Fruit fly (Drosophila melanogaster): Measurements from ENCODE around the gene CG43725.

CG43725 gene

dm6 chr2L:11123499-11123898, 48.2 kb downstream of the CG43725 start, which contains the start of the genes Csl4 and Nup160 (continued):
- TF ChIP-seq CG8319 (GFP tag; optimal IDR thresholded peaks at IDR 0.05) (peak; percentile 67), lz (GFP tag; optimal IDR thresholded peaks at IDR 0.05) (peak; percentile 86), CG6792 (GFP tag; optimal IDR thresholded peaks at IDR 0.05) (peak; percentile 70), CG34406 (GFP tag; optimal IDR thresholded peaks at IDR 0.05) (peak; percentile 72), Sox14 (GFP tag; optimal IDR thresholded peaks at IDR 0.05) (no peak), CG9139 (GFP tag; optimal IDR thresholded peaks at IDR 0.05) (no peak), Sox102F (GFP tag; optimal IDR thresholded peaks at IDR 0.05) (no peak), CG8119 (GFP tag; IDR thresholded peaks at IDR 0.05) (no peak), Eip93F (GFP tag; optimal IDR thresholded peaks at IDR 0.05) (peak; percentile 31), Blimp-1 (GFP tag; optimal IDR thresholded peaks at IDR 0.05) (no peak), Gug (GFP tag; IDR thresholded peaks at IDR 0.05) (no peak; the same call in 1 of the 2 replicates), Ets21C (GFP tag; optimal IDR thresholded peaks at IDR 0.05) (no peak), CG3032 (tag; optimal IDR thresholded peaks at IDR 0.05) (no peak), esn (GFP tag; optimal IDR thresholded peaks at IDR 0.05) (peak; percentile 87), achi (GFP tag; optimal IDR thresholded peaks at IDR 0.05) (peak; percentile 81), CG6854 (GFP tag; optimal IDR thresholded peaks at IDR 0.05) (no peak), net (GFP tag; optimal IDR thresholded peaks at IDR 0.05) (no peak), CG15336 (GFP tag; IDR thresholded peaks at IDR 0.05) (peak; percentile 59), CG3919 (GFP tag; optimal IDR thresholded peaks at IDR 0.05) (no peak), svp (GFP tag) (no peak), spab (GFP tag; optimal IDR thresholded peaks at IDR 0.05) (no peak), CG32006 (GFP tag; optimal IDR thresholded peaks at IDR 0.05) (no peak), dsx (GFP tag; optimal IDR thresholded peaks at IDR 0.05; ENCODE audit: poor library complexity, severe bottlenecking) (no peak), CG11762 (GFP tag; optimal IDR thresholded peaks at IDR 0.05; ENCODE audit: insufficient read depth) (peak; percentile 58), CG11294 (GFP tag; IDR thresholded peaks at IDR 0.05) (0 out of 2 replicates have a peak, but pooled peaks have one; percentile 48), Eip75B (GFP tag; optimal IDR thresholded peaks at IDR 0.05) (no peak), Ets96B (tag; optimal IDR thresholded peaks at IDR 0.05) (no peak)

All from whole organism, prepupa.